Fruit fly (Drosophila melanogaster) whole organism, prepupa: Measurements from ENCODE around the gene CG34437.
A peak's percentile ranks its signal among the peaks of the same experiment; 100 is the strongest.

Experiments used
- CG31627 ChIP-seq: fragments of 200-800 bp; sonication (Bioruptor generic); optimal IDR thresholded peaks from 3 replicates; lab custom pipeline; 2016; ENCODE audit warnings: missing biosample characterization, missing genetic modification characterization
- CG6854 ChIP-seq: fragments of 200-800 bp; sonication (Bioruptor generic); optimal IDR thresholded peaks from 2 replicates; lab custom pipeline; 2017; ENCODE audit warnings: missing biosample characterization, mild to moderate bottlenecking, missing genetic modification characterization
- Lpt ChIP-seq: fragments of 200-800 bp; sonication (Bioruptor generic); optimal IDR thresholded peaks from 3 replicates; lab custom pipeline; 2016; ENCODE audit warnings: missing biosample characterization, missing genetic modification characterization
- svp ChIP-seq: fragments of 200-800 bp; sonication (Bioruptor generic); peaks from one replicate; lab custom pipeline; 2016; ENCODE audit warnings: missing biosample characterization, missing genetic modification characterization

dm6 chr3R:28236158-28236557, 47.4 kb upstream of the CG34437 start:
- no peak for TF ChIP-seq Lpt (GFP tag; lab: Kevin White, UChicago)
- peak; percentile 83 for TF ChIP-seq svp
- TF ChIP-seq CG31627 (GFP tag; lab: Kevin White, UChicago) = peak; percentile 2
- no peak for TF ChIP-seq CG6854 (GFP tag; lab: Kevin White, UChicago)
